Fruit fly (Drosophila melanogaster) whole organism, embryonic: ENCODE measurements around the gene klg.

Experiments
- ATbp ChIP-seq: fragments of 200-800 bp; sonication (Bioruptor generic); optimal IDR thresholded peaks from 2 replicates; lab custom pipeline; 2017; ENCODE audit warnings: missing biosample characterization, mild to moderate bottlenecking, missing genetic modification characterization, missing genetic modification reagents
- Ada2b ChIP-seq: fragments of 200-800 bp; sonication (Bioruptor generic); IDR thresholded peaks from 2 replicates; pipeline ENCODE4 v1.3.6; 2022; ENCODE audit warnings: missing biosample characterization, missing genetic modification characterization
- Atf6 ChIP-seq: fragments of 200-800 bp; sonication (Bioruptor generic); IDR thresholded peaks from 2 replicates; pipeline ENCODE4 v1.3.6; 2022; ENCODE audit warnings: missing biosample characterization, missing genetic modification characterization
- B-H1 ChIP-seq: fragments of 200-800 bp; sonication (Bioruptor generic); IDR thresholded peaks from 3 replicates; pipeline ENCODE4 v1.3.6; 2022; ENCODE audit warnings: missing biosample characterization, missing genetic modification characterization
- B-H2 ChIP-seq: fragments of 200-800 bp; sonication (Bioruptor generic); optimal IDR thresholded peaks from 2 replicates; lab custom pipeline; 2018; ENCODE audit warnings: missing biosample characterization, mild to moderate bottlenecking, missing genetic modification characterization
- Bteb2 ChIP-seq: fragments of 200-800 bp; sonication (Bioruptor generic); optimal IDR thresholded peaks from 2 replicates; lab custom pipeline; 2016; ENCODE audit warnings: missing biosample characterization, missing genetic modification characterization
- CG10209 ChIP-seq: fragments of 200-800 bp; sonication (Bioruptor generic); optimal IDR thresholded peaks from 3 replicates; lab custom pipeline; 2017; ENCODE audit warnings: missing biosample characterization, mild to moderate bottlenecking, missing genetic modification characterization, missing genetic modification reagents
- CG10321 ChIP-seq: fragments of 200-800 bp; sonication (Bioruptor generic); IDR thresholded peaks from 2 replicates; pipeline ENCODE4 v1.3.6; 2022; ENCODE audit warnings: missing biosample characterization, missing genetic modification characterization
- CG10654 ChIP-seq: fragments of 200-800 bp; sonication (Bioruptor generic); optimal IDR thresholded peaks from 2 replicates; lab custom pipeline; 2016; ENCODE audit warnings: missing biosample characterization, missing genetic modification characterization
- CG14441 ChIP-seq: fragments of 200-800 bp; sonication (Bioruptor generic); IDR thresholded peaks from 2 replicates; pipeline ENCODE4 v1.3.6; 2022; ENCODE audit warnings: missing biosample characterization, missing genetic modification characterization
- CG14860 ChIP-seq: fragments of 200-800 bp; sonication (Bioruptor generic); IDR thresholded peaks from 3 replicates; pipeline ENCODE4 v1.3.6; 2022; ENCODE audit warnings: missing biosample characterization, missing genetic modification characterization; ENCODE audit not compliant: partially characterized antibody
- CG16779 ChIP-seq: fragments of 200-800 bp; sonication (Bioruptor generic); IDR thresholded peaks from 2 replicates; pipeline ENCODE4 v1.3.6; 2022; ENCODE audit warnings: missing biosample characterization, missing genetic modification characterization
- CG16863 ChIP-seq: fragments of 200-800 bp; sonication (Bioruptor generic); optimal IDR thresholded peaks from 3 replicates; lab custom pipeline; 2016; ENCODE audit warnings: missing biosample characterization, missing genetic modification characterization
- CG2199 ChIP-seq: fragments of 200-800 bp; sonication (Bioruptor generic); IDR thresholded peaks from 3 replicates; pipeline ENCODE4 v1.3.6; 2022; ENCODE audit warnings: missing biosample characterization, missing genetic modification characterization
- CG30020 ChIP-seq: fragments of 200-800 bp; optimal IDR thresholded peaks from 2 replicates; lab custom pipeline; 2019; ENCODE audit warnings: missing biosample characterization, mild to moderate bottlenecking, missing genetic modification characterization, moderate library complexity
- CG32772 ChIP-seq: fragments of 200-800 bp; sonication (Bioruptor generic); IDR thresholded peaks from 2 replicates; pipeline ENCODE4 v1.3.6; 2022; ENCODE audit warnings: missing biosample characterization, missing genetic modification characterization
- CG7372 ChIP-seq: fragments of 200-800 bp; sonication (Bioruptor generic); IDR thresholded peaks from 2 replicates; pipeline ENCODE4 v1.3.6; 2022; ENCODE audit warnings: missing biosample characterization, missing genetic modification characterization
- CG7556 ChIP-seq: fragments of 200-800 bp; sonication (Bioruptor generic); optimal IDR thresholded peaks from 2 replicates; lab custom pipeline; 2017; ENCODE audit warnings: missing biosample characterization, mild to moderate bottlenecking, missing genetic modification characterization
- CG8388 ChIP-seq: fragments of 200-800 bp; sonication (Bioruptor generic); optimal IDR thresholded peaks from 2 replicates; lab custom pipeline; 2019; ENCODE audit warnings: missing biosample characterization, mild to moderate bottlenecking, missing genetic modification characterization, moderate library complexity
- CG8924 ChIP-seq: fragments of 200-800 bp; optimal IDR thresholded peaks from 3 replicates; lab custom pipeline; 2019; ENCODE audit warnings: missing biosample characterization, mild to moderate bottlenecking, missing genetic modification characterization, moderate library complexity
- CG9215 ChIP-seq: fragments of 200-800 bp; sonication (Bioruptor generic); IDR thresholded peaks from 2 replicates; pipeline ENCODE4 v1.3.6; 2022; ENCODE audit warnings: missing biosample characterization, missing genetic modification characterization
- Dad ChIP-seq: fragments of 200-800 bp; sonication (Bioruptor generic); optimal IDR thresholded peaks from 3 replicates; lab custom pipeline; 2016; ENCODE audit warnings: missing biosample characterization, missing genetic modification characterization
- Dek ChIP-seq: fragments of 200-800 bp; sonication (Bioruptor generic); optimal IDR thresholded peaks from 3 replicates; lab custom pipeline; 2019; ENCODE audit warnings: missing biosample characterization, mild to moderate bottlenecking, missing genetic modification characterization, moderate library complexity
- Dll ChIP-seq: fragments of 200-800 bp; sonication (Bioruptor generic); IDR thresholded peaks from 4 replicates; pipeline ENCODE4 v1.3.6; 2022; ENCODE audit warnings: missing biosample characterization, missing genetic modification characterization; ENCODE audit not compliant: partially characterized antibody
- Ets97D ChIP-seq: fragments of 200-800 bp; sonication (Bioruptor generic); optimal IDR thresholded peaks from 3 replicates; lab custom pipeline; 2016; ENCODE audit warnings: missing biosample characterization, missing genetic modification characterization
- Hand ChIP-seq: fragments of 200-800 bp; sonication (Bioruptor generic); optimal IDR thresholded peaks from 2 replicates; lab custom pipeline; 2017; ENCODE audit warnings: mild to moderate bottlenecking, missing biosample characterization, missing genetic modification reagents, missing genetic modification characterization
- Hr51 ChIP-seq, 2 experiments: fragments of 200-800 bp; sonication (Bioruptor generic); optimal IDR thresholded peaks; 2 replicates in 1 of 2; 3 replicates in 1 of 2; lab custom pipeline; 2016 to 2018; ENCODE audit warnings: missing biosample characterization in 2 of 2, missing genetic modification characterization in 2 of 2, mild to moderate bottlenecking in 1 of 2, moderate library complexity in 1 of 2
- Mad ChIP-seq: fragments of 200-800 bp; sonication (Bioruptor generic); optimal IDR thresholded peaks from 2 replicates; lab custom pipeline; 2016; ENCODE audit warnings: missing biosample characterization, missing genetic modification characterization
- Oaz ChIP-seq: fragments of 200-800 bp; sonication (Bioruptor generic); IDR thresholded peaks from 2 replicates; pipeline ENCODE4 v1.3.6; 2022; ENCODE audit warnings: missing biosample characterization, missing genetic modification characterization
- Rfx ChIP-seq: fragments of 200-800 bp; sonication (Bioruptor generic); IDR thresholded peaks from 2 replicates; pipeline ENCODE4 v1.3.6; 2022; ENCODE audit warnings: missing biosample characterization, missing genetic modification characterization
- Sin3A ChIP-seq: fragments of >200 bp; optimal IDR thresholded peaks from 2 replicates; lab custom pipeline; 2018
- Sry-β ChIP-seq: fragments of 200-800 bp; sonication (Bioruptor generic); optimal IDR thresholded peaks from 2 replicates; lab custom pipeline; 2018; ENCODE audit warnings: missing biosample characterization, mild to moderate bottlenecking, missing genetic modification characterization, moderate library complexity
- Xrp1 ChIP-seq: fragments of 200-800 bp; sonication (Bioruptor generic); IDR thresholded peaks from 2 replicates; pipeline ENCODE4 v1.3.6; 2022; ENCODE audit warnings: missing biosample characterization, missing genetic modification characterization
- chn ChIP-seq: fragments of 200-800 bp; sonication (Bioruptor generic); optimal IDR thresholded peaks from 2 replicates; lab custom pipeline; 2016; ENCODE audit warnings: missing biosample characterization, missing genetic modification characterization
- croc ChIP-seq: fragments of 200-800 bp; sonication (Bioruptor generic); conservative IDR thresholded peaks from 3 replicates; pipeline ENCODE4 v1.3.6; 2022; ENCODE audit warnings: missing biosample characterization, missing genetic modification characterization
- crp ChIP-seq, 2 experiments: fragments of 200-800 bp; sonication (Bioruptor generic); optimal IDR thresholded peaks; 2 replicates in 1 of 2; 3 replicates in 1 of 2; lab custom pipeline; 2017; ENCODE audit warnings: missing biosample characterization in 2 of 2, missing genetic modification characterization in 2 of 2, mild to moderate bottlenecking in 1 of 2, moderate library complexity in 1 of 2
- cwo ChIP-seq: fragments of 200-800 bp; sonication (Bioruptor generic); optimal IDR thresholded peaks from 3 replicates; lab custom pipeline; 2017; ENCODE audit warnings: missing biosample characterization, missing genetic modification characterization, mild to moderate bottlenecking, moderate library complexity, missing genetic modification reagents
- disco-r ChIP-seq: fragments of 200-800 bp; sonication (Bioruptor generic); optimal IDR thresholded peaks from 2 replicates; lab custom pipeline; 2016; ENCODE audit warnings: missing biosample characterization, missing genetic modification characterization
- dpn ChIP-seq, 2 experiments: fragments of 200-800 bp; sonication (Bioruptor generic); optimal IDR thresholded peaks; 3 replicates each; lab custom pipeline; 2016; ENCODE audit warnings: missing biosample characterization in 2 of 2, missing genetic modification characterization in 2 of 2
- her ChIP-seq: fragments of 200-800 bp; sonication (Bioruptor generic); optimal IDR thresholded peaks from 2 replicates; lab custom pipeline; 2016; ENCODE audit warnings: missing biosample characterization, missing genetic modification characterization
- nerfin-2 ChIP-seq: fragments of 200-800 bp; sonication (Bioruptor generic); IDR thresholded peaks from 2 replicates; pipeline ENCODE4 v1.3.6; 2022; ENCODE audit warnings: missing biosample characterization, missing genetic modification characterization; ENCODE audit not compliant: partially characterized antibody
- nmo ChIP-seq: fragments of 200-800 bp; sonication (Bioruptor generic); optimal IDR thresholded peaks from 2 replicates; lab custom pipeline; 2018; ENCODE audit warnings: missing biosample characterization, mild to moderate bottlenecking, missing genetic modification characterization, moderate library complexity
- p53 ChIP-seq: fragments of 200-800 bp; sonication (Bioruptor generic); optimal IDR thresholded peaks from 2 replicates; lab custom pipeline; 2016; ENCODE audit warnings: missing biosample characterization, missing genetic modification characterization
- pum ChIP-seq: fragments of 200-800 bp; sonication (Bioruptor generic); optimal IDR thresholded peaks from 2 replicates; lab custom pipeline; 2016; ENCODE audit warnings: missing biosample characterization, missing genetic modification characterization
- run ChIP-seq: fragments of 200-800 bp; sonication (Bioruptor generic); optimal IDR thresholded peaks from 3 replicates; lab custom pipeline; 2018; ENCODE audit warnings: missing biosample characterization, mild to moderate bottlenecking, missing genetic modification characterization
- schlank ChIP-seq: fragments of 200-800 bp; sonication (Bioruptor generic); optimal IDR thresholded peaks from 2 replicates; lab custom pipeline; 2018; ENCODE audit warnings: missing biosample characterization, mild to moderate bottlenecking, missing genetic modification characterization
- stc ChIP-seq: fragments of 200-800 bp; sonication (Bioruptor generic); IDR thresholded peaks from 2 replicates; pipeline ENCODE4 v1.3.6; 2022; ENCODE audit warnings: missing biosample characterization, missing genetic modification characterization
- tin ChIP-seq: fragments of 200-800 bp; sonication (Bioruptor generic); optimal IDR thresholded peaks from 3 replicates; lab custom pipeline; 2016; ENCODE audit warnings: missing biosample characterization, missing genetic modification characterization
- twi ChIP-seq: fragments of 200-800 bp; optimal IDR thresholded peaks from 2 replicates; lab custom pipeline; 2019; ENCODE audit warnings: missing biosample characterization, mild to moderate bottlenecking, missing genetic modification characterization, moderate library complexity
- tx ChIP-seq: fragments of 200-800 bp; sonication (Bioruptor generic); optimal IDR thresholded peaks from 2 replicates; lab custom pipeline; 2016; ENCODE audit warnings: missing biosample characterization, missing genetic modification characterization
- vfl ChIP-seq: fragments of 200-800 bp; sonication (Bioruptor generic); optimal IDR thresholded peaks from 2 replicates; lab custom pipeline; 2016; ENCODE audit warnings: missing biosample characterization, missing genetic modification characterization
- wdn ChIP-seq: fragments of 200-800 bp; sonication (Bioruptor generic); IDR thresholded peaks from 2 replicates; pipeline ENCODE4 v1.3.6; 2022; ENCODE audit warnings: missing biosample characterization, missing genetic modification characterization

klg gene

DNA sequence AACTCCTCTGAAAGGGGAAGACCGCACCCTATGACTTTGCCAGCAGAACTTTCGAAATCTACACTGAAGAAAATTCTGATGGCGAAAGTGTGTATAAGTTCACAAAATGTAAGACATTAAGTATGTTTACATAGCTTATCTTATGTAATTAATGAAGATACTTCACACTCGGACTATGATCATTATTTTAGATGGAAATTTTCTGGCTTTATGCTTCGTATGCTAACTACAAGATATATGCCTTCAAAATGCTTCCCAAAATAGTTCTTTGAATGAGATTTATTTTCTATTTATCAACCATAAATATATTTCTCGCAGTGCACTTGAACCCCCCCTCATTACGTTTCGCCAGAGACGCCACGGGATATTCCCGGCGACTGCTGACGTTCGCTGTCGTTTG lies 20.7 kb upstream of the klg start (continued):
- TF ChIP-seq CG14860 (GFP tag; lab: Robert Waterston, UW) = no peak
- 0 out of 2 replicates have a peak, but pooled peaks have one; percentile 22 for TF ChIP-seq Rfx (GFP tag; lab: Robert Waterston, UW)
- TF ChIP-seq Sin3A (lab: Kevin White, UChicago) = no peak
- TF ChIP-seq CG2199 (GFP tag; lab: Robert Waterston, UW) = no peak
- no peak for TF ChIP-seq crp (GFP tag; optimal IDR thresholded peaks at IDR 0.05; lab: Kevin White, UChicago)
- no peak for TF ChIP-seq Sry-β (GFP tag; lab: Kevin White, UChicago)
- TF ChIP-seq stc (GFP tag; lab: Robert Waterston, UW) = no peak
- TF ChIP-seq tx = no peak
- peak; percentile 41 for TF ChIP-seq CG8388 (GFP tag; lab: Kevin White, UChicago)
- TF ChIP-seq twi (tag; lab: Kevin White, UChicago) = no peak
- peak; percentile 65 for TF ChIP-seq Xrp1 (GFP tag; lab: Robert Waterston, UW)
- TF ChIP-seq chn (GFP tag; lab: Kevin White, UChicago) = no peak
- peak; percentile 56 for TF ChIP-seq CG8924 (tag; lab: Kevin White, UChicago)
- no peak for TF ChIP-seq nerfin-2 (GFP tag; lab: Robert Waterston, UW)
- TF ChIP-seq CG14441 = no peak
- TF ChIP-seq Hand (GFP tag; lab: Kevin White, UChicago) = no peak
- TF ChIP-seq pum = no peak
- no peak for TF ChIP-seq Bteb2 (GFP tag; lab: Kevin White, UChicago)
- no peak for TF ChIP-seq disco-r (GFP tag; lab: Kevin White, UChicago)
- no peak for TF ChIP-seq CG10654 (GFP tag; lab: Kevin White, UChicago)
- TF ChIP-seq CG10321 = no peak
- peak in 1 of 2 experiments; percentile 55 for TF ChIP-seq Hr51 (GFP tag; optimal IDR thresholded peaks at IDR 0.05; lab: Kevin White, UChicago)
- no peak for TF ChIP-seq Atf6 (GFP tag; lab: Robert Waterston, UW)
- no peak for TF ChIP-seq CG32772 (GFP tag; lab: Robert Waterston, UW)
- no peak for TF ChIP-seq CG9215 (GFP tag; lab: Robert Waterston, UW)
- no peak for TF ChIP-seq Dll (GFP tag; lab: Robert Waterston, UW)
- TF ChIP-seq Ets97D (GFP tag; lab: Kevin White, UChicago) = no peak
- peak; percentile 15 for TF ChIP-seq cwo (GFP tag; lab: Kevin White, UChicago)
- 0 out of 2 replicates have a peak, but pooled peaks have one; percentile 8 for TF ChIP-seq CG7372 (GFP tag; lab: Robert Waterston, UW)
- TF ChIP-seq schlank (tag; lab: Kevin White, UChicago) = no peak
- TF ChIP-seq ATbp = peak; percentile 19
- TF ChIP-seq CG16779 = no peak
- no peak for TF ChIP-seq dpn (GFP tag; optimal IDR thresholded peaks at IDR 0.05; lab: Kevin White, UChicago)
- no peak for TF ChIP-seq her (GFP tag; lab: Kevin White, UChicago)
- TF ChIP-seq B-H2 (GFP tag; lab: Kevin White, UChicago) = no peak
- no peak; the same call in 2 of the 3 replicates for TF ChIP-seq croc (GFP tag; lab: Robert Waterston, UW)
- TF ChIP-seq nmo = peak; percentile 67
- no peak for TF ChIP-seq wdn (GFP tag; lab: Robert Waterston, UW)
- TF ChIP-seq Oaz (GFP tag; lab: Robert Waterston, UW) = no peak
- peak; percentile 45 for TF ChIP-seq CG10209 (GFP tag; lab: Kevin White, UChicago)
- TF ChIP-seq p53 = no peak
- no peak for TF ChIP-seq tin (GFP tag; lab: Kevin White, UChicago)
- no peak for TF ChIP-seq vfl (GFP tag; lab: Kevin White, UChicago)
- no peak for TF ChIP-seq Dek (tag; lab: Kevin White, UChicago)
- no peak for TF ChIP-seq Ada2b (GFP tag; lab: Robert Waterston, UW)
- no peak for TF ChIP-seq Mad (GFP tag; lab: Kevin White, UChicago)
- TF ChIP-seq CG7556 (GFP tag; lab: Kevin White, UChicago) = peak; percentile 61
- TF ChIP-seq Dad = no peak
- no peak for TF ChIP-seq B-H1
- no peak for TF ChIP-seq CG30020
- TF ChIP-seq CG16863 (GFP tag; lab: Kevin White, UChicago) = peak; percentile 34
- TF ChIP-seq run = no peak
